Fruit fly (Drosophila melanogaster) whole organism, embryonic: ENCODE measurements around the gene CG8326.

Source experiments
- Aef1 ChIP-seq: fragments of 200-800 bp; sonication (Bioruptor generic); IDR thresholded peaks from 3 replicates; pipeline ENCODE4 v1.3.6; 2022; ENCODE audit warnings: missing biosample characterization, missing genetic modification characterization
- B-H1 ChIP-seq: fragments of 200-800 bp; sonication (Bioruptor generic); IDR thresholded peaks from 3 replicates; pipeline ENCODE4 v1.3.6; 2022; ENCODE audit warnings: missing biosample characterization, missing genetic modification characterization
- CG10366 ChIP-seq: fragments of 200-800 bp; sonication (Bioruptor generic); IDR thresholded peaks from 2 replicates; pipeline ENCODE4 v1.3.6; 2022; ENCODE audit warnings: missing biosample characterization, missing genetic modification characterization
- CG10565 ChIP-seq: fragments of 200-800 bp; sonication (Bioruptor generic); optimal IDR thresholded peaks from 3 replicates; lab custom pipeline; 2016; ENCODE audit warnings: missing biosample characterization, mild to moderate bottlenecking, missing genetic modification characterization
- CG11695 ChIP-seq: fragments of 200-800 bp; sonication (Bioruptor generic); IDR thresholded peaks from 3 replicates; pipeline ENCODE4 v1.3.6; 2022; ENCODE audit warnings: missing biosample characterization, missing genetic modification characterization
- CG13296 ChIP-seq: fragments of 200-800 bp; sonication (Bioruptor generic); optimal IDR thresholded peaks from 3 replicates; lab custom pipeline; 2018; ENCODE audit warnings: missing biosample characterization, mild to moderate bottlenecking, missing genetic modification characterization
- CG15073 ChIP-seq: fragments of 200-800 bp; sonication (Bioruptor generic); optimal IDR thresholded peaks from 2 replicates; lab custom pipeline; 2016; ENCODE audit warnings: missing biosample characterization, missing genetic modification characterization
- CG15696 ChIP-seq: fragments of 200-800 bp; sonication (Bioruptor generic); optimal IDR thresholded peaks from 2 replicates; lab custom pipeline; 2019; ENCODE audit warnings: missing biosample characterization, mild to moderate bottlenecking, missing genetic modification characterization, moderate library complexity
- CG1603 ChIP-seq: fragments of 200-800 bp; sonication (Bioruptor generic); optimal IDR thresholded peaks from 2 replicates; lab custom pipeline; 2019; ENCODE audit warnings: missing biosample characterization, mild to moderate bottlenecking, missing genetic modification characterization, moderate library complexity
- CG16779 ChIP-seq: fragments of 200-800 bp; sonication (Bioruptor generic); IDR thresholded peaks from 2 replicates; pipeline ENCODE4 v1.3.6; 2022; ENCODE audit warnings: missing biosample characterization, missing genetic modification characterization
- CG17328 ChIP-seq: fragments of 200-800 bp; sonication (Bioruptor generic); IDR thresholded peaks from 2 replicates; pipeline ENCODE4 v1.3.6; 2022; ENCODE audit warnings: missing biosample characterization, missing genetic modification characterization
- CG17612 ChIP-seq: fragments of 200-800 bp; sonication (Bioruptor generic); IDR thresholded peaks from 2 replicates; pipeline ENCODE4 v1.3.6; 2022; ENCODE audit warnings: missing biosample characterization, missing genetic modification characterization
- CG2199 ChIP-seq: fragments of 200-800 bp; sonication (Bioruptor generic); IDR thresholded peaks from 3 replicates; pipeline ENCODE4 v1.3.6; 2022; ENCODE audit warnings: missing biosample characterization, missing genetic modification characterization
- CG2202 ChIP-seq: fragments of 200-800 bp; sonication (Bioruptor generic); optimal IDR thresholded peaks from 2 replicates; lab custom pipeline; 2018; ENCODE audit warnings: missing biosample characterization, mild to moderate bottlenecking, missing genetic modification characterization
- CG2712 ChIP-seq: fragments of 200-800 bp; optimal IDR thresholded peaks from 3 replicates; lab custom pipeline; 2019; ENCODE audit warnings: missing biosample characterization, mild to moderate bottlenecking, missing genetic modification characterization, moderate library complexity
- CG3065 ChIP-seq: fragments of 200-800 bp; sonication (Bioruptor generic); optimal IDR thresholded peaks from 2 replicates; lab custom pipeline; 2016; ENCODE audit warnings: missing biosample characterization, missing genetic modification characterization
- CG4282 ChIP-seq: fragments of 200-800 bp; sonication (Bioruptor generic); optimal IDR thresholded peaks from 2 replicates; lab custom pipeline; 2016; ENCODE audit warnings: missing biosample characterization, missing genetic modification characterization
- CG4360 ChIP-seq: fragments of 200-800 bp; sonication (Bioruptor generic); IDR thresholded peaks from 2 replicates; pipeline ENCODE4 v1.3.6; 2022; ENCODE audit warnings: missing biosample characterization, missing genetic modification characterization
- CG4707 ChIP-seq: fragments of 200-800 bp; sonication (Bioruptor generic); optimal IDR thresholded peaks from 2 replicates; lab custom pipeline; 2018; ENCODE audit warnings: missing biosample characterization, mild to moderate bottlenecking, missing genetic modification characterization, moderate library complexity
- CG4730 ChIP-seq: fragments of 200-800 bp; sonication (Bioruptor generic); IDR thresholded peaks from 2 replicates; pipeline ENCODE4 v1.3.6; 2022; ENCODE audit warnings: missing biosample characterization, missing genetic modification characterization
- CG4820 ChIP-seq: fragments of 200-800 bp; sonication (Bioruptor generic); optimal IDR thresholded peaks from 3 replicates; lab custom pipeline; 2016; ENCODE audit warnings: missing biosample characterization, missing genetic modification characterization
- CG6689 ChIP-seq: fragments of 200-800 bp; sonication (Bioruptor generic); IDR thresholded peaks from 2 replicates; pipeline ENCODE4 v1.3.6; 2022; ENCODE audit warnings: missing biosample characterization, missing genetic modification characterization
- CG6765 ChIP-seq: fragments of 200-800 bp; sonication (Bioruptor generic); optimal IDR thresholded peaks from 3 replicates; lab custom pipeline; 2017; ENCODE audit warnings: missing biosample characterization, mild to moderate bottlenecking, missing genetic modification characterization
- CG8388 ChIP-seq: fragments of 200-800 bp; sonication (Bioruptor generic); optimal IDR thresholded peaks from 2 replicates; lab custom pipeline; 2019; ENCODE audit warnings: missing biosample characterization, mild to moderate bottlenecking, missing genetic modification characterization, moderate library complexity
- CG8944 ChIP-seq: fragments of 200-800 bp; sonication (Bioruptor generic); optimal IDR thresholded peaks from 3 replicates; lab custom pipeline; 2016; ENCODE audit warnings: missing biosample characterization, missing genetic modification characterization
- D ChIP-seq, 2 experiments: fragments of 200-800 bp in 1 of 2; fragments of >200 bp in 1 of 2; sonication (Bioruptor generic) in 1 of 2; optimal IDR thresholded peaks; 2 replicates in 1 of 2; 3 replicates in 1 of 2; lab custom pipeline; 2017; ENCODE audit warnings: mild to moderate bottlenecking in 1 of 2, missing biosample characterization in 1 of 2, missing genetic modification characterization in 1 of 2, missing genetic modification reagents in 1 of 2
- Ets97D ChIP-seq: fragments of 200-800 bp; sonication (Bioruptor generic); optimal IDR thresholded peaks from 3 replicates; lab custom pipeline; 2016; ENCODE audit warnings: missing biosample characterization, missing genetic modification characterization
- Fer1 ChIP-seq: fragments of 200-800 bp; sonication (Bioruptor generic); optimal IDR thresholded peaks from 2 replicates; lab custom pipeline; 2017; ENCODE audit warnings: missing biosample characterization, mild to moderate bottlenecking, missing genetic modification characterization
- H2.0 ChIP-seq: fragments of 200-800 bp; sonication (Bioruptor generic); IDR thresholded peaks from 2 replicates; pipeline ENCODE4 v1.3.6; 2022; ENCODE audit warnings: missing biosample characterization, missing genetic modification characterization
- Hr51 ChIP-seq, 2 experiments: fragments of 200-800 bp; sonication (Bioruptor generic); optimal IDR thresholded peaks; 2 replicates in 1 of 2; 3 replicates in 1 of 2; lab custom pipeline; 2016 to 2018; ENCODE audit warnings: missing biosample characterization in 2 of 2, missing genetic modification characterization in 2 of 2, mild to moderate bottlenecking in 1 of 2, moderate library complexity in 1 of 2
- Med ChIP-seq: fragments of 200-800 bp; sonication (Bioruptor generic); peaks from one replicate; lab custom pipeline; 2016; ENCODE audit warnings: missing biosample characterization, missing genetic modification characterization, mild to moderate bottlenecking, inconsistent platforms, moderate library complexity
- NK7.1 ChIP-seq: fragments of 200-800 bp; sonication (Bioruptor generic); optimal IDR thresholded peaks from 3 replicates; lab custom pipeline; 2016; ENCODE audit warnings: missing biosample characterization, missing genetic modification characterization
- NfI ChIP-seq: fragments of 200-800 bp; sonication (Bioruptor generic); optimal IDR thresholded peaks from 3 replicates; lab custom pipeline; 2018; ENCODE audit warnings: missing biosample characterization, mild to moderate bottlenecking, missing genetic modification characterization, moderate library complexity
- Poxn ChIP-seq: fragments of 200-800 bp; sonication (Bioruptor generic); IDR thresholded peaks from 2 replicates; pipeline ENCODE4 v1.3.6; 2022; ENCODE audit warnings: missing biosample characterization, missing genetic modification characterization
- Sin3A ChIP-seq: fragments of >200 bp; optimal IDR thresholded peaks from 2 replicates; lab custom pipeline; 2018
- ab ChIP-seq: fragments of 200-800 bp; sonication (Bioruptor generic); optimal IDR thresholded peaks from 2 replicates; lab custom pipeline; 2016; ENCODE audit warnings: missing biosample characterization, missing genetic modification characterization
- amos ChIP-seq: fragments of 200-800 bp; sonication (Bioruptor generic); IDR thresholded peaks from 2 replicates; pipeline ENCODE4 v1.3.6; 2022; ENCODE audit warnings: missing biosample characterization, missing genetic modification characterization; ENCODE audit not compliant: partially characterized antibody
- ap ChIP-seq: fragments of 200-800 bp; sonication (Bioruptor generic); IDR thresholded peaks from 2 replicates; pipeline ENCODE4 v1.3.6; 2022; ENCODE audit warnings: missing biosample characterization, missing genetic modification characterization
- az2 ChIP-seq: fragments of 200-800 bp; sonication (Bioruptor generic); optimal IDR thresholded peaks from 3 replicates; lab custom pipeline; 2016; ENCODE audit warnings: missing biosample characterization, missing genetic modification characterization
- chinmo ChIP-seq: fragments of 200-800 bp; sonication (Bioruptor generic); IDR thresholded peaks from 4 replicates; pipeline ENCODE4 v1.3.6; 2022; ENCODE audit warnings: missing biosample characterization, missing genetic modification characterization; ENCODE audit not compliant: partially characterized antibody
- corto ChIP-seq: fragments of 200-800 bp; sonication (Bioruptor generic); optimal IDR thresholded peaks from 2 replicates; lab custom pipeline; 2016; ENCODE audit warnings: missing biosample characterization, mild to moderate bottlenecking, missing genetic modification characterization, moderate library complexity
- crol ChIP-seq: fragments of 200-800 bp; sonication (Bioruptor generic); IDR thresholded peaks from 2 replicates; pipeline ENCODE4 v1.3.6; 2022; ENCODE audit warnings: missing biosample characterization, missing genetic modification characterization
- cwo ChIP-seq: fragments of 200-800 bp; sonication (Bioruptor generic); optimal IDR thresholded peaks from 3 replicates; lab custom pipeline; 2017; ENCODE audit warnings: missing biosample characterization, missing genetic modification characterization, mild to moderate bottlenecking, moderate library complexity, missing genetic modification reagents
- dpn ChIP-seq, 2 experiments: fragments of 200-800 bp; sonication (Bioruptor generic); optimal IDR thresholded peaks; 3 replicates each; lab custom pipeline; 2016; ENCODE audit warnings: missing biosample characterization in 2 of 2, missing genetic modification characterization in 2 of 2
- gcm ChIP-seq: fragments of 200-800 bp; sonication (Bioruptor generic); optimal IDR thresholded peaks from 2 replicates; lab custom pipeline; 2019; ENCODE audit warnings: missing biosample characterization, mild to moderate bottlenecking, missing genetic modification characterization, moderate library complexity
- hb ChIP-seq: fragments of 200-800 bp; sonication (Bioruptor generic); IDR thresholded peaks from 3 replicates; pipeline ENCODE4 v1.3.6; 2022; ENCODE audit warnings: missing biosample characterization, missing genetic modification characterization; ENCODE audit not compliant: partially characterized antibody
- insv ChIP-seq, 2 experiments: fragments of 200-800 bp; sonication (Bioruptor generic); optimal IDR thresholded peaks; 3 replicates each; lab custom pipeline; 2016 to 2018; ENCODE audit warnings: missing biosample characterization in 2 of 2, missing genetic modification characterization in 2 of 2
- nmo ChIP-seq: fragments of 200-800 bp; sonication (Bioruptor generic); optimal IDR thresholded peaks from 2 replicates; lab custom pipeline; 2018; ENCODE audit warnings: missing biosample characterization, mild to moderate bottlenecking, missing genetic modification characterization, moderate library complexity
- pum ChIP-seq: fragments of 200-800 bp; sonication (Bioruptor generic); optimal IDR thresholded peaks from 2 replicates; lab custom pipeline; 2016; ENCODE audit warnings: missing biosample characterization, missing genetic modification characterization
- rib ChIP-seq: fragments of 200-800 bp; sonication (Bioruptor generic); IDR thresholded peaks from 2 replicates; pipeline ENCODE4 v1.3.6; 2022; ENCODE audit warnings: missing biosample characterization, missing genetic modification characterization
- sna ChIP-seq: fragments of 200-800 bp; sonication (Bioruptor generic); IDR thresholded peaks from 2 replicates; pipeline ENCODE4 v1.3.6; 2022; ENCODE audit warnings: missing biosample characterization, missing genetic modification characterization; ENCODE audit not compliant: partially characterized antibody

Gene CG8326

DNA sequence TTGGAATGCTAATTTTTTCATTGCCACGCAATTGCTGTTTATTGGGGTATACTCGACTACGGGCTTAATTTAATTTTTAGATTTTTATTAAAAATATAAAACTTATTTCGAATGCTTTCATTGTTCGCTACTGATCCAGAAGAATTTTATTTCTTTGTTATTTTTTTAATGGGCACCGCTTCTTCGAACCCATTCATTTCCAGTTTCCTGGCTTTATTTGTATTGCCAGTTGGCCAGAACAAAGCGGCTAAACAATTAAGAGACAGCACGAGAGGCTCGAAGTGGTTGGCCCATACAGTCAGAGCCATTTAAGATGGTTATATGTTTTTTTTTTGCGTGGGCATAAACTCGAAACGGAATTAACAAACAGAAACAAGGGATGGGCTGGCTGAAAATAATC, 33.5 kb downstream of the CG8326 start (continued):
- TF ChIP-seq CG1603 (tag; lab: Kevin White, UChicago) (no peak), CG6765 (GFP tag; lab: Kevin White, UChicago) (peak; percentile 57), CG6689 (peak; percentile 81), CG8388 (GFP tag; lab: Kevin White, UChicago) (peak; percentile 54), CG4282 (GFP tag; lab: Kevin White, UChicago) (no peak), CG2202 (no peak), hb (GFP tag; lab: Robert Waterston, UW) (no peak), insv (GFP tag; optimal IDR thresholded peaks at IDR 0.05; lab: Kevin White, UChicago) (no peak), CG11695 (GFP tag; lab: Robert Waterston, UW) (peak; percentile 86), NK7.1 (GFP tag; lab: Kevin White, UChicago) (no peak), CG4730 (GFP tag; lab: Robert Waterston, UW) (peak; percentile 79), Aef1 (peak; percentile 83), amos (no peak), CG10565 (GFP tag; lab: Kevin White, UChicago) (no peak), rib (GFP tag; lab: Robert Waterston, UW) (peak; percentile 88), CG17612 (GFP tag; lab: Robert Waterston, UW) (peak; percentile 64; the same call in 1 of the 2 replicates), CG2199 (GFP tag; lab: Robert Waterston, UW) (no peak), CG4820 (GFP tag; lab: Kevin White, UChicago) (peak; percentile 52), corto (GFP tag; lab: Kevin White, UChicago) (no peak), Ets97D (GFP tag; lab: Kevin White, UChicago) (peak; percentile 13), cwo (GFP tag; lab: Kevin White, UChicago) (peak; percentile 74), CG8944 (GFP tag; lab: Kevin White, UChicago) (no peak), az2 (GFP tag; lab: Kevin White, UChicago) (peak; percentile 53), CG13296 (GFP tag; lab: Kevin White, UChicago) (peak; percentile 77), CG10366 (GFP tag; lab: Robert Waterston, UW) (peak; percentile 80), NfI (peak; percentile 74), Med (peak; percentile 89), ab (no peak), CG16779 (GFP tag; lab: Robert Waterston, UW) (peak; percentile 78), nmo (peak; percentile 59), pum (GFP tag; lab: Kevin White, UChicago) (peak; percentile 48), CG4360 (GFP tag; lab: Robert Waterston, UW) (no peak), CG15696 (peak; percentile 35), gcm (GFP tag; lab: Kevin White, UChicago) (no peak), CG4707 (no peak), B-H1 (peak; percentile 53; the same call in 1 of the 3 replicates), Fer1 (GFP tag; lab: Kevin White, UChicago) (peak; percentile 73), CG2712 (tag; lab: Kevin White, UChicago) (peak; percentile 80), Poxn (peak; percentile 75), dpn (GFP tag; optimal IDR thresholded peaks at IDR 0.05; lab: Kevin White, UChicago) (peak; percentile 64 to 65), CG15073 (GFP tag; lab: Kevin White, UChicago) (no peak), crol (GFP tag; lab: Robert Waterston, UW) (no peak), CG17328 (GFP tag; lab: Robert Waterston, UW) (peak; percentile 76), CG3065 (GFP tag; lab: Kevin White, UChicago) (peak; percentile 5), chinmo (peak; percentile 23; the same call in 1 of the 4 replicates), Hr51 (GFP tag; optimal IDR thresholded peaks at IDR 0.05; lab: Kevin White, UChicago) (peak; percentile 54 to 61), sna (no peak), Sin3A (lab: Kevin White, UChicago) (no peak), D (optimal IDR thresholded peaks at IDR 0.05; lab: Kevin White, UChicago) (no peak), D (GFP tag; optimal IDR thresholded peaks at IDR 0.05; lab: Kevin White, UChicago) (peak; percentile 54), H2.0 (GFP tag; lab: Robert Waterston, UW) (peak; percentile 78), ap (GFP tag; lab: Robert Waterston, UW) (peak; percentile 70)
